Fruit fly (Drosophila melanogaster): ENCODE measurements around the gene CG14262.

The CG14262 gene

DNA sequence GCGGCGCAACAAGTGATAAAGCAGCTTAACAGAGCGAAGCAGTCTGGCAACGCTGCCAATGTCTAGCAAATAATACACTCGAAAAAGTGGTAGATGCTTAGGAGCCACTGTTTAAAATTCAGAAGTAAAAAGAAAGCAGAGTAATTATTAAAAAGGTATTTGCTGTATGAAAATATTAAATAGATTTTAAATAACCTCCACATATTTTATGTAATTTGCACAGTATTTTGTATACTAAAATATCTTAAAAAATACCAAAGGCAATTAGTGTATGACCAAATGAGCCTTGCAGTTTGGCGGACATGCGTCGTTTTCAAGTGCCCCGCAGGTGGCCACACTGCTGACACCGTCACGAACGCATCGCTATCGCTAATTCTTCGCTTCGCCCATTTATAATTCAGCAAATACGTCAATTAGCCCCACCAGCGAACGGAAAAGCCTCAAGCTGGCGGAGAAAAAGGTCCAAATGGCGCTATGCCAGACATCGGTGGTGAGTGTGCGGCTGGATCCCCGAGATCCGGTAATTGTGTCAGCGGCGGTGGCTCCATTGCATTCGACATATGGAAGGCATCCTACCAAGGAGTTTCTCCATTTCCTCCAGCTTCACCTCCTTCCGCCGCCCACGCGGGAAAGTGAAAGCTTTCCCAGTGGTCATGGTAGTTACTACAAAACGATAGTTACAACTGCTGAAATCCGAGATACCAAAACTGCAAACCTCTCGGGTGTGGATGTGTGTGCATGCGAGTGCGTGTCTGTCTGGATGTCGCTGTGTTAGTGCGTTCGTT, 11.9 kb downstream of the CG14262 start, which contains the start of gene pll (continued):
- TF ChIP-seq fd3F (GFP tag; optimal IDR thresholded peaks at IDR 0.05) (peak; percentile 75), Lhr (GFP tag; optimal IDR thresholded peaks at IDR 0.05) (peak; percentile 88), CG43689 (GFP tag; IDR thresholded peaks at IDR 0.05) (peak; percentile 60; the same call in 1 of the 2 replicates), CG32772 (GFP tag; IDR thresholded peaks at IDR 0.05) (peak; percentile 89), CG42726 (GFP tag; IDR thresholded peaks at IDR 0.05; ENCODE audit: partially characterized antibody) (peak; percentile 35; the same call in 1 of the 2 replicates), fd102C (GFP tag; optimal IDR thresholded peaks at IDR 0.05) (no peak), Doc3 (GFP tag; IDR thresholded peaks at IDR 0.05; ENCODE audit: partially characterized antibody) (no peak), az2 (GFP tag; optimal IDR thresholded peaks at IDR 0.05) (peak; percentile 85), CG10462 (GFP tag; optimal IDR thresholded peaks at IDR 0.05) (peak; percentile 41), Mad (GFP tag; optimal IDR thresholded peaks at IDR 0.05) (peak; percentile 68), Dbx (GFP tag; IDR thresholded peaks at IDR 0.05) (peak; percentile 90), CG6791 (GFP tag; IDR thresholded peaks at IDR 0.05; ENCODE audit: partially characterized antibody) (no peak), nom (GFP tag; optimal IDR thresholded peaks at IDR 0.05) (no peak), ranshi (GFP tag; IDR thresholded peaks at IDR 0.05) (peak; percentile 77), ssp (GFP tag; IDR thresholded peaks at IDR 0.05) (peak; percentile 82), Ada2b (GFP tag; IDR thresholded peaks at IDR 0.05) (peak; percentile 86), CG4617 (GFP tag; optimal IDR thresholded peaks at IDR 0.05; ENCODE audit: borderline replicate concordance) (peak; percentile 94), Rfx (GFP tag; IDR thresholded peaks at IDR 0.05) (peak; percentile 93), fru (optimal IDR thresholded peaks at IDR 0.05) (no peak), CG12744 (GFP tag; optimal IDR thresholded peaks at IDR 0.05) (peak; percentile 77), CG10267 (tag; optimal IDR thresholded peaks at IDR 0.05) (peak; percentile 80), CG17802 (tag; optimal IDR thresholded peaks at IDR 0.05) (peak; percentile 40), Gsc (GFP tag; IDR thresholded peaks at IDR 0.05) (0 out of 2 replicates have a peak, but pooled peaks have one; percentile 32), CG4328 (GFP tag; optimal IDR thresholded peaks at IDR 0.05) (peak; percentile 6), ro (GFP tag; IDR thresholded peaks at IDR 0.05) (peak; percentile 59; the same call in 1 of the 2 replicates), bcd (GFP tag; optimal IDR thresholded peaks at IDR 0.05) (peak; percentile 71), Doc2 (GFP tag; IDR thresholded peaks at IDR 0.05) (no peak), CG14014 (GFP tag; IDR thresholded peaks at IDR 0.05) (peak; percentile 85), CG12299 (tag; optimal IDR thresholded peaks at IDR 0.05) (peak; percentile 77), mirr (GFP tag; optimal IDR thresholded peaks at IDR 0.05) (peak; percentile 24), CG11093 (GFP tag; IDR thresholded peaks at IDR 0.05) (peak; percentile 75), HmgD (GFP tag; optimal IDR thresholded peaks at IDR 0.05) (peak; percentile 63), CHES-1-like (GFP tag; optimal IDR thresholded peaks at IDR 0.05) (peak; percentile 66), ERR (GFP tag; optimal IDR thresholded peaks at IDR 0.05) (peak; percentile 76), Dip3 (GFP tag; optimal IDR thresholded peaks at IDR 0.05) (peak; percentile 64), CG11696 (GFP tag; IDR thresholded peaks at IDR 0.05) (peak; percentile 73), tup (GFP tag; optimal IDR thresholded peaks at IDR 0.05) (peak; percentile 36), CG7786 (GFP tag; optimal IDR thresholded peaks at IDR 0.05) (peak; percentile 57), Max (GFP tag; optimal IDR thresholded peaks at IDR 0.05) (peak; percentile 70), Chrac-16 (GFP tag; optimal IDR thresholded peaks at IDR 0.05) (peak; percentile 86), CG8359 (GFP tag; optimal IDR thresholded peaks at IDR 0.05; ENCODE audit: borderline replicate concordance) (no peak), CG11695 (GFP tag; IDR thresholded peaks at IDR 0.05) (peak; percentile 88), h (optimal IDR thresholded peaks at IDR 0.05) (no peak), CG14667 (GFP tag; IDR thresholded peaks at IDR 0.05) (peak; percentile 90), Side (GFP tag; optimal IDR thresholded peaks at IDR 0.05) (peak; percentile 41), Ssrp (tag; optimal IDR thresholded peaks at IDR 0.05) (peak; percentile 70), Spps (tag; optimal IDR thresholded peaks at IDR 0.05) (peak; percentile 57), maf-S (GFP tag; optimal IDR thresholded peaks at IDR 0.05) (peak; percentile 74), sug (tag; optimal IDR thresholded peaks at IDR 0.05) (peak; percentile 56), Ets97D (GFP tag; optimal IDR thresholded peaks at IDR 0.05) (peak; percentile 84)
